Fruit fly (Drosophila melanogaster) whole organism, embryonic: Measurements from ENCODE around the gene f-cup.
A peak's percentile ranks its signal among the peaks of the same experiment; 100 is the strongest.

Experiments
- Atf3 ChIP-seq: fragments of 200-800 bp; sonication (Bioruptor generic); optimal IDR thresholded peaks from 3 replicates; lab custom pipeline; 2016; ENCODE audit warnings: missing biosample characterization, missing genetic modification characterization
- CG10366 ChIP-seq: fragments of 200-800 bp; sonication (Bioruptor generic); IDR thresholded peaks from 2 replicates; pipeline ENCODE4 v1.3.6; 2022; ENCODE audit warnings: missing biosample characterization, missing genetic modification characterization
- CG10431 ChIP-seq: fragments of 200-800 bp; sonication (Bioruptor generic); optimal IDR thresholded peaks from 3 replicates; lab custom pipeline; 2018; ENCODE audit warnings: missing biosample characterization, mild to moderate bottlenecking, missing genetic modification characterization
- CG11456 ChIP-seq: fragments of 200-800 bp; sonication (Bioruptor generic); IDR thresholded peaks from 3 replicates; pipeline ENCODE4 v1.3.6; 2022; ENCODE audit warnings: missing biosample characterization, missing genetic modification characterization
- CG11696 ChIP-seq: fragments of 200-800 bp; sonication (Bioruptor generic); IDR thresholded peaks from 2 replicates; pipeline ENCODE4 v1.3.6; 2022; ENCODE audit warnings: missing biosample characterization, missing genetic modification characterization
- CG12299 ChIP-seq: fragments of 200-800 bp; sonication (Bioruptor generic); optimal IDR thresholded peaks from 2 replicates; lab custom pipeline; 2018; ENCODE audit warnings: missing biosample characterization, mild to moderate bottlenecking, missing genetic modification characterization
- CG1233 ChIP-seq: fragments of 200-800 bp; sonication (Bioruptor generic); optimal IDR thresholded peaks from 4 replicates; lab custom pipeline; 2018; ENCODE audit warnings: missing biosample characterization, mild to moderate bottlenecking, missing genetic modification characterization
- CG13296 ChIP-seq: fragments of 200-800 bp; sonication (Bioruptor generic); optimal IDR thresholded peaks from 3 replicates; lab custom pipeline; 2018; ENCODE audit warnings: missing biosample characterization, mild to moderate bottlenecking, missing genetic modification characterization
- CG14710 ChIP-seq: fragments of 200-800 bp; sonication (Bioruptor generic); optimal IDR thresholded peaks from 3 replicates; lab custom pipeline; 2019; ENCODE audit warnings: missing biosample characterization, mild to moderate bottlenecking, missing genetic modification characterization, moderate library complexity
- CG1529 ChIP-seq: fragments of 200-800 bp; sonication (Bioruptor generic); optimal IDR thresholded peaks from 3 replicates; lab custom pipeline; 2018; ENCODE audit warnings: missing biosample characterization, missing genetic modification characterization
- CG15514 ChIP-seq: fragments of 200-800 bp; sonication (Bioruptor generic); optimal IDR thresholded peaks from 3 replicates; lab custom pipeline; 2017; ENCODE audit warnings: missing biosample characterization, missing genetic modification characterization, mild to moderate bottlenecking, moderate library complexity, missing genetic modification reagents
- CG15601 ChIP-seq: fragments of 200-800 bp; sonication (Bioruptor generic); optimal IDR thresholded peaks from 3 replicates; lab custom pipeline; 2019; ENCODE audit warnings: missing biosample characterization, mild to moderate bottlenecking, missing genetic modification characterization, moderate library complexity
- CG30431 ChIP-seq: fragments of 200-800 bp; sonication (Bioruptor generic); optimal IDR thresholded peaks from 2 replicates; lab custom pipeline; 2017; ENCODE audit warnings: missing biosample characterization, missing genetic modification characterization
- CG3065 ChIP-seq: fragments of 200-800 bp; sonication (Bioruptor generic); optimal IDR thresholded peaks from 2 replicates; lab custom pipeline; 2016; ENCODE audit warnings: missing biosample characterization, missing genetic modification characterization
- CG32772 ChIP-seq: fragments of 200-800 bp; sonication (Bioruptor generic); IDR thresholded peaks from 2 replicates; pipeline ENCODE4 v1.3.6; 2022; ENCODE audit warnings: missing biosample characterization, missing genetic modification characterization
- CG4707 ChIP-seq: fragments of 200-800 bp; sonication (Bioruptor generic); optimal IDR thresholded peaks from 2 replicates; lab custom pipeline; 2018; ENCODE audit warnings: missing biosample characterization, mild to moderate bottlenecking, missing genetic modification characterization, moderate library complexity
- CG7556 ChIP-seq: fragments of 200-800 bp; sonication (Bioruptor generic); optimal IDR thresholded peaks from 2 replicates; lab custom pipeline; 2017; ENCODE audit warnings: missing biosample characterization, mild to moderate bottlenecking, missing genetic modification characterization
- D ChIP-seq, 2 experiments: fragments of 200-800 bp in 1 of 2; fragments of >200 bp in 1 of 2; sonication (Bioruptor generic) in 1 of 2; optimal IDR thresholded peaks; 2 replicates in 1 of 2; 3 replicates in 1 of 2; lab custom pipeline; 2017; ENCODE audit warnings: mild to moderate bottlenecking in 1 of 2, missing biosample characterization in 1 of 2, missing genetic modification characterization in 1 of 2, missing genetic modification reagents in 1 of 2
- D19B ChIP-seq: fragments of 200-800 bp; sonication (Bioruptor generic); optimal IDR thresholded peaks from 2 replicates; lab custom pipeline; 2017; ENCODE audit warnings: missing biosample characterization, mild to moderate bottlenecking, missing genetic modification characterization
- ERR ChIP-seq: fragments of 200-800 bp; sonication (Bioruptor generic); optimal IDR thresholded peaks from 2 replicates; lab custom pipeline; 2016; ENCODE audit warnings: missing biosample characterization, missing genetic modification characterization
- Ets65A ChIP-seq: fragments of 200-800 bp; sonication (Bioruptor generic); peaks from one replicate; lab custom pipeline; 2016; ENCODE audit warnings: missing biosample characterization, missing genetic modification characterization
- Gug ChIP-seq: fragments of 200-800 bp; sonication (Bioruptor generic); IDR thresholded peaks from 4 replicates; pipeline ENCODE4 v1.3.6; 2022; ENCODE audit warnings: missing biosample characterization, missing genetic modification characterization
- Hr78 ChIP-seq, 2 experiments: fragments of 200-800 bp in 1 of 2; fragments of >200 bp in 1 of 2; sonication (Bioruptor generic) in 1 of 2; optimal IDR thresholded peaks; 2 replicates each; lab custom pipeline; 2017 to 2019; ENCODE audit warnings: missing biosample characterization in 2 of 2, missing genetic modification characterization in 2 of 2, mild to moderate bottlenecking in 1 of 2, moderate library complexity in 1 of 2
- Lim3 ChIP-seq: fragments of 200-800 bp; sonication (Bioruptor generic); IDR thresholded peaks from 2 replicates; pipeline ENCODE4 v1.3.6; 2022; ENCODE audit warnings: missing biosample characterization, missing genetic modification characterization
- Mes4 ChIP-seq: fragments of 200-800 bp; sonication (Bioruptor generic); optimal IDR thresholded peaks from 2 replicates; lab custom pipeline; 2016; ENCODE audit warnings: missing biosample characterization, missing genetic modification characterization
- NK7.1 ChIP-seq: fragments of 200-800 bp; sonication (Bioruptor generic); optimal IDR thresholded peaks from 3 replicates; lab custom pipeline; 2016; ENCODE audit warnings: missing biosample characterization, missing genetic modification characterization
- Nf-YA ChIP-seq: fragments of 200-800 bp; sonication (Bioruptor generic); IDR thresholded peaks from 2 replicates; pipeline ENCODE4 v1.3.6; 2022; ENCODE audit warnings: missing biosample characterization, missing genetic modification characterization
- Oaz ChIP-seq: fragments of 200-800 bp; sonication (Bioruptor generic); IDR thresholded peaks from 2 replicates; pipeline ENCODE4 v1.3.6; 2022; ENCODE audit warnings: missing biosample characterization, missing genetic modification characterization
- Optix ChIP-seq: fragments of 200-800 bp; sonication (Bioruptor generic); IDR thresholded peaks from 3 replicates; pipeline ENCODE4 v1.3.6; 2022; ENCODE audit warnings: missing biosample characterization, missing genetic modification characterization
- Sox100B ChIP-seq: fragments of 200-800 bp; sonication (Bioruptor generic); optimal IDR thresholded peaks from 3 replicates; lab custom pipeline; 2018; ENCODE audit warnings: missing biosample characterization, mild to moderate bottlenecking, missing genetic modification characterization
- Sry-β ChIP-seq: fragments of 200-800 bp; sonication (Bioruptor generic); optimal IDR thresholded peaks from 2 replicates; lab custom pipeline; 2018; ENCODE audit warnings: missing biosample characterization, mild to moderate bottlenecking, missing genetic modification characterization, moderate library complexity
- ac ChIP-seq: fragments of 200-800 bp; sonication (Bioruptor generic); optimal IDR thresholded peaks from 3 replicates; lab custom pipeline; 2017; ENCODE audit warnings: missing biosample characterization, mild to moderate bottlenecking, missing genetic modification characterization
- ash1 ChIP-seq: fragments of 200-800 bp; sonication (Bioruptor generic); optimal IDR thresholded peaks from 2 replicates; lab custom pipeline; 2018; ENCODE audit warnings: missing biosample characterization, mild to moderate bottlenecking, missing genetic modification characterization
- ato ChIP-seq: fragments of 200-800 bp; sonication (Bioruptor generic); IDR thresholded peaks from 2 replicates; pipeline ENCODE4 v1.3.6; 2022; ENCODE audit warnings: missing biosample characterization, missing genetic modification characterization; ENCODE audit not compliant: partially characterized antibody
- cad ChIP-seq: fragments of >200 bp; optimal IDR thresholded peaks from 2 replicates; lab custom pipeline; 2017; ENCODE audit warnings: missing biosample characterization, missing genetic modification characterization
- chinmo ChIP-seq: fragments of 200-800 bp; sonication (Bioruptor generic); IDR thresholded peaks from 4 replicates; pipeline ENCODE4 v1.3.6; 2022; ENCODE audit warnings: missing biosample characterization, missing genetic modification characterization; ENCODE audit not compliant: partially characterized antibody
- dmrt11E ChIP-seq: fragments of 200-800 bp; sonication (Bioruptor generic); optimal IDR thresholded peaks from 3 replicates; lab custom pipeline; 2018; ENCODE audit warnings: missing biosample characterization, mild to moderate bottlenecking, missing genetic modification characterization, moderate library complexity
- dmrt99B ChIP-seq: fragments of 200-800 bp; sonication (Bioruptor generic); optimal IDR thresholded peaks from 2 replicates; lab custom pipeline; 2018; ENCODE audit warnings: missing biosample characterization, mild to moderate bottlenecking, missing genetic modification characterization, moderate library complexity
- emc ChIP-seq: fragments of 200-800 bp; sonication (Bioruptor generic); optimal IDR thresholded peaks from 2 replicates; lab custom pipeline; 2016; ENCODE audit warnings: missing biosample characterization, missing genetic modification characterization
- fd102C ChIP-seq: fragments of 200-800 bp; sonication (Bioruptor generic); optimal IDR thresholded peaks from 2 replicates; lab custom pipeline; 2018; ENCODE audit warnings: missing biosample characterization, mild to moderate bottlenecking, missing genetic modification characterization, moderate library complexity
- fru ChIP-seq: fragments of >200 bp; optimal IDR thresholded peaks from 2 replicates; lab custom pipeline; 2017
- gcm ChIP-seq: fragments of 200-800 bp; sonication (Bioruptor generic); optimal IDR thresholded peaks from 2 replicates; lab custom pipeline; 2019; ENCODE audit warnings: missing biosample characterization, mild to moderate bottlenecking, missing genetic modification characterization, moderate library complexity
- hkb ChIP-seq, 2 experiments: fragments of 200-800 bp in 1 of 2; fragments of >200 bp in 1 of 2; sonication (Bioruptor generic) in 1 of 2; IDR thresholded peaks in 1 of 2; optimal IDR thresholded peaks in 1 of 2; 2 replicates each; pipeline versions ENCODE4 v1.3.6 to Lab custom; 2017 to 2022; ENCODE audit warnings: missing biosample characterization in 1 of 2, missing genetic modification characterization in 1 of 2
- lola ChIP-seq, 3 experiments: fragments of >200 bp in 2 of 3; fragments of 200-800 bp in 1 of 3; sonication (Bioruptor generic) in 1 of 3; optimal IDR thresholded peaks; 2 replicates each; lab custom pipeline; 2017 to 2019; ENCODE audit warnings: missing biosample characterization in 3 of 3, missing genetic modification characterization in 3 of 3, mild to moderate bottlenecking in 1 of 3, moderate library complexity in 1 of 3
- org-1 ChIP-seq: fragments of 200-800 bp; sonication (Bioruptor generic); optimal IDR thresholded peaks from 2 replicates; lab custom pipeline; 2017; ENCODE audit warnings: missing biosample characterization, missing genetic modification characterization
- repo ChIP-seq: fragments of 200-800 bp; sonication (Bioruptor generic); optimal IDR thresholded peaks from 2 replicates; lab custom pipeline; 2016; ENCODE audit warnings: missing biosample characterization, missing genetic modification characterization
- tx ChIP-seq: fragments of 200-800 bp; sonication (Bioruptor generic); optimal IDR thresholded peaks from 2 replicates; lab custom pipeline; 2016; ENCODE audit warnings: missing biosample characterization, missing genetic modification characterization
- vvl ChIP-seq: fragments of 200-800 bp; sonication (Bioruptor generic); IDR thresholded peaks from 2 replicates; pipeline ENCODE4 v1.3.6; 2022; ENCODE audit warnings: missing biosample characterization, missing genetic modification characterization

The f-cup gene

dm6 chr3R:13660924-13661659 is 39.5 kb downstream of the f-cup start, which contains the start of gene B52 (continued):
- TF ChIP-seq CG11456 (GFP tag; lab: Robert Waterston, UW) (peak; percentile 87), CG1233 (GFP tag; lab: Kevin White, UChicago) (peak; percentile 63), Gug (GFP tag; lab: Robert Waterston, UW) (peak; percentile 47; the same call in 2 of the 4 replicates), Ets65A (GFP tag; lab: Kevin White, UChicago) (peak; percentile 92), tx (GFP tag; lab: Kevin White, UChicago) (no peak), ato (GFP tag; lab: Robert Waterston, UW) (no peak), Nf-YA (GFP tag; lab: Robert Waterston, UW) (0 out of 2 replicates have a peak, but pooled peaks have one; percentile 35), Mes4 (GFP tag; lab: Kevin White, UChicago) (peak; percentile 86), Atf3 (GFP tag; lab: Kevin White, UChicago) (no peak), Oaz (0 out of 2 replicates have a peak, but pooled peaks have one; percentile 9), ERR (GFP tag; lab: Kevin White, UChicago) (peak; percentile 16), ac (GFP tag; lab: Kevin White, UChicago) (peak; percentile 28), CG7556 (no peak), CG14710 (tag; lab: Kevin White, UChicago) (peak; percentile 35), CG10431 (GFP tag; lab: Kevin White, UChicago) (peak; percentile 98), CG13296 (GFP tag; lab: Kevin White, UChicago) (peak; percentile 82), dmrt99B (no peak), Sry-β (GFP tag; lab: Kevin White, UChicago) (no peak), CG32772 (GFP tag; lab: Robert Waterston, UW) (peak; percentile 32; the same call in 1 of the 2 replicates), NK7.1 (GFP tag; lab: Kevin White, UChicago) (no peak), chinmo (GFP tag; lab: Robert Waterston, UW) (0 out of 4 replicates have a peak, but pooled peaks have one; percentile 25), vvl (GFP tag; lab: Robert Waterston, UW) (peak; percentile 80), D19B (GFP tag; lab: Kevin White, UChicago) (peak; percentile 65), fru (lab: Kevin White, UChicago) (no peak), emc (GFP tag; lab: Kevin White, UChicago) (peak; percentile 24), cad (GFP tag; lab: Kevin White, UChicago) (no peak), Lim3 (GFP tag; lab: Robert Waterston, UW) (no peak), CG12299 (tag; lab: Kevin White, UChicago) (peak; percentile 52), D (optimal IDR thresholded peaks at IDR 0.05; lab: Kevin White, UChicago) (peak; percentile 8), D (GFP tag; optimal IDR thresholded peaks at IDR 0.05; lab: Kevin White, UChicago) (peak; percentile 41), CG4707 (peak; percentile 82), Sox100B (peak; percentile 62), org-1 (GFP tag; lab: Kevin White, UChicago) (peak; percentile 44), fd102C (GFP tag; lab: Kevin White, UChicago) (peak; percentile 45), lola (GFP tag; optimal IDR thresholded peaks at IDR 0.05; lab: Kevin White, UChicago) (peak in 1 of 3 experiments; percentile 38), CG11696 (no peak), hkb (optimal IDR thresholded peaks at IDR 0.05; lab: Kevin White, UChicago) (no peak), hkb (GFP tag; IDR thresholded peaks at IDR 0.05; lab: Robert Waterston, UW) (peak; percentile 58), CG3065 (GFP tag; lab: Kevin White, UChicago) (peak; percentile 25), gcm (GFP tag; lab: Kevin White, UChicago) (peak; percentile 78), Hr78 (GFP tag; optimal IDR thresholded peaks at IDR 0.05; lab: Kevin White, UChicago) (no peak), CG15514 (GFP tag; lab: Kevin White, UChicago) (peak; percentile 70), ash1 (GFP tag; lab: Kevin White, UChicago) (peak; percentile 25), repo (GFP tag; lab: Kevin White, UChicago) (peak; percentile 1), Optix (GFP tag; lab: Robert Waterston, UW) (0 out of 3 replicates have a peak, but pooled peaks have one; percentile 22), CG1529 (GFP tag; lab: Kevin White, UChicago) (peak; percentile 42), CG30431 (GFP tag; lab: Kevin White, UChicago) (no peak), CG15601 (tag; lab: Kevin White, UChicago) (peak; percentile 34), dmrt11E (tag; lab: Kevin White, UChicago) (peak; percentile 51), CG10366 (peak; percentile 36)
